Fruit fly (Drosophila melanogaster) whole organism, embryonic: Measurements from ENCODE around the gene CG17327.

Experiments used
- Awh ChIP-seq: fragments of 200-800 bp; sonication (Bioruptor generic); IDR thresholded peaks from 2 replicates; pipeline ENCODE4, ENCODE4 v1.3.6; 2022; ENCODE audit warnings: missing biosample characterization, missing genetic modification characterization
- B-H1 ChIP-seq: fragments of 200-800 bp; sonication (Bioruptor generic); IDR thresholded peaks from 3 replicates; pipeline ENCODE4 v1.3.6; 2022; ENCODE audit warnings: missing biosample characterization, missing genetic modification characterization
- BtbVII ChIP-seq: fragments of 200-800 bp; sonication (Bioruptor generic); optimal IDR thresholded peaks from 3 replicates; lab custom pipeline; 2017; ENCODE audit warnings: missing biosample characterization, mild to moderate bottlenecking, missing genetic modification characterization
- CG10321 ChIP-seq: fragments of 200-800 bp; sonication (Bioruptor generic); IDR thresholded peaks from 2 replicates; pipeline ENCODE4 v1.3.6; 2022; ENCODE audit warnings: missing biosample characterization, missing genetic modification characterization
- CG11504 ChIP-seq: fragments of 200-800 bp; sonication (Bioruptor generic); optimal IDR thresholded peaks from 3 replicates; lab custom pipeline; 2019; ENCODE audit warnings: missing biosample characterization, mild to moderate bottlenecking, missing genetic modification characterization, moderate library complexity
- CG12071 ChIP-seq: fragments of 200-800 bp; sonication (Bioruptor generic); optimal IDR thresholded peaks from 3 replicates; lab custom pipeline; 2018; ENCODE audit warnings: missing biosample characterization, mild to moderate bottlenecking, missing genetic modification characterization
- CG12219 ChIP-seq: fragments of 200-800 bp; sonication (Bioruptor generic); optimal IDR thresholded peaks from 3 replicates; lab custom pipeline; 2018; ENCODE audit warnings: missing biosample characterization, mild to moderate bottlenecking, missing genetic modification characterization
- CG13424 ChIP-seq: fragments of 200-800 bp; sonication (Bioruptor generic); optimal IDR thresholded peaks from 2 replicates; lab custom pipeline; 2019; ENCODE audit warnings: missing biosample characterization, mild to moderate bottlenecking, missing genetic modification characterization, moderate library complexity
- CG15479 ChIP-seq: fragments of 200-800 bp; sonication (Bioruptor generic); optimal IDR thresholded peaks from 3 replicates; lab custom pipeline; 2019; ENCODE audit warnings: missing biosample characterization, mild to moderate bottlenecking, missing genetic modification characterization, moderate library complexity
- CG15696 ChIP-seq: fragments of 200-800 bp; sonication (Bioruptor generic); optimal IDR thresholded peaks from 2 replicates; lab custom pipeline; 2019; ENCODE audit warnings: missing biosample characterization, mild to moderate bottlenecking, missing genetic modification characterization, moderate library complexity
- CG16779 ChIP-seq: fragments of 200-800 bp; sonication (Bioruptor generic); IDR thresholded peaks from 2 replicates; pipeline ENCODE4 v1.3.6; 2022; ENCODE audit warnings: missing biosample characterization, missing genetic modification characterization
- CG16813 ChIP-seq: fragments of 200-800 bp; sonication (Bioruptor generic); IDR thresholded peaks from 3 replicates; pipeline ENCODE4 v1.3.6; 2022; ENCODE audit warnings: missing biosample characterization, missing genetic modification characterization; ENCODE audit not compliant: partially characterized antibody
- CG17359 ChIP-seq: fragments of 200-800 bp; sonication (Bioruptor generic); optimal IDR thresholded peaks from 3 replicates; lab custom pipeline; 2018; ENCODE audit warnings: missing biosample characterization, mild to moderate bottlenecking, missing genetic modification characterization, moderate library complexity
- CG17829 ChIP-seq: fragments of 200-800 bp; optimal IDR thresholded peaks from 2 replicates; lab custom pipeline; 2019; ENCODE audit warnings: missing biosample characterization, mild to moderate bottlenecking, missing genetic modification characterization, moderate library complexity
- CG2712 ChIP-seq: fragments of 200-800 bp; optimal IDR thresholded peaks from 3 replicates; lab custom pipeline; 2019; ENCODE audit warnings: missing biosample characterization, mild to moderate bottlenecking, missing genetic modification characterization, moderate library complexity
- CG2889 ChIP-seq: fragments of 200-800 bp; sonication (Bioruptor generic); IDR thresholded peaks from 3 replicates; pipeline ENCODE4 v1.3.6; 2022; ENCODE audit warnings: missing biosample characterization, missing genetic modification characterization
- CG3065 ChIP-seq: fragments of 200-800 bp; sonication (Bioruptor generic); optimal IDR thresholded peaks from 2 replicates; lab custom pipeline; 2016; ENCODE audit warnings: missing biosample characterization, missing genetic modification characterization
- CG3407 ChIP-seq: fragments of 200-800 bp; sonication (Bioruptor generic); optimal IDR thresholded peaks from 2 replicates; lab custom pipeline; 2018; ENCODE audit warnings: missing biosample characterization, mild to moderate bottlenecking, missing genetic modification characterization
- CG3995 ChIP-seq: fragments of 200-800 bp; sonication (Bioruptor generic); optimal IDR thresholded peaks from 3 replicates; lab custom pipeline; 2016; ENCODE audit warnings: missing biosample characterization, missing genetic modification characterization
- CG4617 ChIP-seq: fragments of 200-800 bp; sonication (Bioruptor generic); optimal IDR thresholded peaks from 3 replicates; lab custom pipeline; 2016; ENCODE audit warnings: missing biosample characterization, missing genetic modification characterization, borderline replicate concordance
- CG6254 ChIP-seq: fragments of 200-800 bp; sonication (Bioruptor generic); optimal IDR thresholded peaks from 3 replicates; lab custom pipeline; 2017; ENCODE audit warnings: mild to moderate bottlenecking, missing biosample characterization, missing genetic modification reagents, missing genetic modification characterization
- CG7745 ChIP-seq: fragments of 200-800 bp; sonication (Bioruptor generic); optimal IDR thresholded peaks from 2 replicates; lab custom pipeline; 2018; ENCODE audit warnings: missing biosample characterization, mild to moderate bottlenecking, missing genetic modification characterization, moderate library complexity
- CG7987 ChIP-seq: fragments of 200-800 bp; sonication (Bioruptor generic); optimal IDR thresholded peaks from 2 replicates; lab custom pipeline; 2018; ENCODE audit warnings: missing biosample characterization, mild to moderate bottlenecking, missing genetic modification characterization, moderate library complexity
- CG8924 ChIP-seq: fragments of 200-800 bp; optimal IDR thresholded peaks from 3 replicates; lab custom pipeline; 2019; ENCODE audit warnings: missing biosample characterization, mild to moderate bottlenecking, missing genetic modification characterization, moderate library complexity
- Camta ChIP-seq: fragments of 200-800 bp; sonication (Bioruptor generic); optimal IDR thresholded peaks from 2 replicates; lab custom pipeline; 2016; ENCODE audit warnings: missing biosample characterization, missing genetic modification characterization
- Fer3 ChIP-seq: fragments of 200-800 bp; sonication (Bioruptor generic); optimal IDR thresholded peaks from 2 replicates; lab custom pipeline; 2018; ENCODE audit warnings: missing biosample characterization, mild to moderate bottlenecking, missing genetic modification characterization, moderate library complexity
- H2.0 ChIP-seq: fragments of 200-800 bp; sonication (Bioruptor generic); IDR thresholded peaks from 2 replicates; pipeline ENCODE4 v1.3.6; 2022; ENCODE audit warnings: missing biosample characterization, missing genetic modification characterization
- HHEX ChIP-seq: fragments of 200-800 bp; sonication (Bioruptor generic); optimal IDR thresholded peaks from 3 replicates; lab custom pipeline; 2017; ENCODE audit warnings: missing biosample characterization, mild to moderate bottlenecking, missing genetic modification characterization, missing genetic modification reagents
- Hr39 ChIP-seq: fragments of >200 bp; optimal IDR thresholded peaks from 2 replicates; lab custom pipeline; 2017
- Hr78 ChIP-seq, 2 experiments: fragments of 200-800 bp in 1 of 2; fragments of >200 bp in 1 of 2; sonication (Bioruptor generic) in 1 of 2; optimal IDR thresholded peaks; 2 replicates each; lab custom pipeline; 2017 to 2019; ENCODE audit warnings: missing biosample characterization in 2 of 2, missing genetic modification characterization in 2 of 2, mild to moderate bottlenecking in 1 of 2, moderate library complexity in 1 of 2
- Jarid2 ChIP-seq: fragments of 200-800 bp; sonication (Bioruptor generic); optimal IDR thresholded peaks from 3 replicates; lab custom pipeline; 2017; ENCODE audit warnings: mild to moderate bottlenecking, missing biosample characterization, missing genetic modification reagents, missing genetic modification characterization
- Lhr ChIP-seq: fragments of 200-800 bp; sonication (Bioruptor generic); optimal IDR thresholded peaks from 3 replicates; lab custom pipeline; 2017; ENCODE audit warnings: mild to moderate bottlenecking, missing biosample characterization, missing genetic modification reagents, missing genetic modification characterization
- MBD-R2 ChIP-seq: fragments of 200-800 bp; sonication (Bioruptor generic); IDR thresholded peaks from 2 replicates; pipeline ENCODE4 v1.3.6; 2022; ENCODE audit warnings: missing biosample characterization, missing genetic modification characterization
- Rfx ChIP-seq: fragments of 200-800 bp; sonication (Bioruptor generic); IDR thresholded peaks from 2 replicates; pipeline ENCODE4 v1.3.6; 2022; ENCODE audit warnings: missing biosample characterization, missing genetic modification characterization
- Sry-β ChIP-seq: fragments of 200-800 bp; sonication (Bioruptor generic); optimal IDR thresholded peaks from 2 replicates; lab custom pipeline; 2018; ENCODE audit warnings: missing biosample characterization, mild to moderate bottlenecking, missing genetic modification characterization, moderate library complexity
- YL-1 ChIP-seq: fragments of 200-800 bp; sonication (Bioruptor generic); optimal IDR thresholded peaks from 3 replicates; lab custom pipeline; 2017; ENCODE audit warnings: missing biosample characterization, mild to moderate bottlenecking, missing genetic modification characterization
- bab2 ChIP-seq: fragments of 200-800 bp; sonication (Bioruptor generic); optimal IDR thresholded peaks from 2 replicates; lab custom pipeline; 2016; ENCODE audit warnings: missing biosample characterization, missing genetic modification characterization
- cwo ChIP-seq: fragments of 200-800 bp; sonication (Bioruptor generic); optimal IDR thresholded peaks from 3 replicates; lab custom pipeline; 2017; ENCODE audit warnings: missing biosample characterization, missing genetic modification characterization, mild to moderate bottlenecking, moderate library complexity, missing genetic modification reagents
- emc ChIP-seq: fragments of 200-800 bp; sonication (Bioruptor generic); optimal IDR thresholded peaks from 2 replicates; lab custom pipeline; 2016; ENCODE audit warnings: missing biosample characterization, missing genetic modification characterization
- ewg ChIP-seq: fragments of 200-800 bp; sonication (Bioruptor generic); optimal IDR thresholded peaks from 3 replicates; lab custom pipeline; 2017; ENCODE audit warnings: mild to moderate bottlenecking, missing biosample characterization, missing genetic modification reagents, missing genetic modification characterization
- fd64A ChIP-seq: fragments of 200-800 bp; sonication (Bioruptor generic); optimal IDR thresholded peaks from 3 replicates; lab custom pipeline; 2018; ENCODE audit warnings: missing biosample characterization, mild to moderate bottlenecking, missing genetic modification characterization
- gcm ChIP-seq: fragments of 200-800 bp; sonication (Bioruptor generic); optimal IDR thresholded peaks from 2 replicates; lab custom pipeline; 2019; ENCODE audit warnings: missing biosample characterization, mild to moderate bottlenecking, missing genetic modification characterization, moderate library complexity
- psq ChIP-seq: fragments of 200-800 bp; sonication (Bioruptor generic); optimal IDR thresholded peaks from 2 replicates; lab custom pipeline; 2017; ENCODE audit warnings: missing biosample characterization, missing genetic modification characterization
- pum ChIP-seq: fragments of 200-800 bp; sonication (Bioruptor generic); optimal IDR thresholded peaks from 2 replicates; lab custom pipeline; 2016; ENCODE audit warnings: missing biosample characterization, missing genetic modification characterization
- rib ChIP-seq: fragments of 200-800 bp; sonication (Bioruptor generic); IDR thresholded peaks from 2 replicates; pipeline ENCODE4 v1.3.6; 2022; ENCODE audit warnings: missing biosample characterization, missing genetic modification characterization
- so ChIP-seq: fragments of 200-800 bp; sonication (Bioruptor generic); IDR thresholded peaks from 3 replicates; pipeline ENCODE4 v1.3.6; 2022; ENCODE audit warnings: missing biosample characterization, missing genetic modification characterization
- sr ChIP-seq: fragments of 200-800 bp; sonication (Bioruptor generic); IDR thresholded peaks from 3 replicates; pipeline ENCODE4 v1.3.6; 2022; ENCODE audit warnings: missing biosample characterization, missing genetic modification characterization
- sug ChIP-seq: fragments of 200-800 bp; optimal IDR thresholded peaks from 2 replicates; lab custom pipeline; 2019; ENCODE audit warnings: missing biosample characterization, mild to moderate bottlenecking, missing genetic modification characterization, moderate library complexity
- vvl ChIP-seq: fragments of 200-800 bp; sonication (Bioruptor generic); IDR thresholded peaks from 2 replicates; pipeline ENCODE4 v1.3.6; 2022; ENCODE audit warnings: missing biosample characterization, missing genetic modification characterization

The CG17327 gene

dm6 chr3R:13032975-13033445 lies 35.5 kb upstream of the CG17327 start (continued):
- no peak for TF ChIP-seq rib (GFP tag; lab: Robert Waterston, UW)
- 0 out of 2 replicates have a peak, but pooled peaks have one; percentile 29 for TF ChIP-seq CG10321 (GFP tag; lab: Robert Waterston, UW)
- 0 out of 3 replicates have a peak, but pooled peaks have one; percentile 32 for TF ChIP-seq sr (GFP tag; lab: Robert Waterston, UW)
- no peak for TF ChIP-seq CG11504 (tag; lab: Kevin White, UChicago)
- TF ChIP-seq pum (GFP tag; lab: Kevin White, UChicago) = no peak
- 0 out of 2 replicates have a peak, but pooled peaks have one; percentile 39 for TF ChIP-seq vvl (GFP tag; lab: Robert Waterston, UW)
- TF ChIP-seq fd64A (GFP tag; lab: Kevin White, UChicago) = peak; percentile 78
- peak; percentile 24 for TF ChIP-seq Rfx (GFP tag; lab: Robert Waterston, UW)
- no peak for TF ChIP-seq CG4617 (GFP tag; lab: Kevin White, UChicago)
- TF ChIP-seq CG7987 (GFP tag; lab: Kevin White, UChicago) = peak; percentile 77
- peak; percentile 37 for TF ChIP-seq Fer3 (tag; lab: Kevin White, UChicago)
- peak; percentile 26 for TF ChIP-seq CG6254 (GFP tag; lab: Kevin White, UChicago)
- TF ChIP-seq Lhr (GFP tag; lab: Kevin White, UChicago) = peak; percentile 12
- peak; percentile 16 for TF ChIP-seq YL-1 (GFP tag; lab: Kevin White, UChicago)
- TF ChIP-seq CG16779 = no peak
- TF ChIP-seq so (GFP tag; lab: Robert Waterston, UW) = peak; percentile 40; the same call in 1 of the 3 replicates
- TF ChIP-seq HHEX = peak; percentile 54
- TF ChIP-seq CG13424 = peak; percentile 34
- no peak for TF ChIP-seq psq
- no peak for TF ChIP-seq CG3065 (GFP tag; lab: Kevin White, UChicago)
- TF ChIP-seq CG15696 (tag; lab: Kevin White, UChicago) = peak; percentile 39
- TF ChIP-seq CG2889 (GFP tag; lab: Robert Waterston, UW) = no peak
- 0 out of 3 replicates have a peak, but pooled peaks have one; percentile 11 for TF ChIP-seq CG16813 (GFP tag; lab: Robert Waterston, UW)
- peak; percentile 9 for TF ChIP-seq Camta (GFP tag; lab: Kevin White, UChicago)
- TF ChIP-seq Hr78 (GFP tag; optimal IDR thresholded peaks at IDR 0.05; lab: Kevin White, UChicago) = peak in 1 of 2 experiments; percentile 51
- peak; percentile 40 for TF ChIP-seq CG8924
- no peak for TF ChIP-seq CG2712 (tag; lab: Kevin White, UChicago)
- peak; percentile 86 for TF ChIP-seq CG15479 (GFP tag; lab: Kevin White, UChicago)
- TF ChIP-seq CG3995 (GFP tag; lab: Kevin White, UChicago) = peak; percentile 93
- peak; percentile 46 for TF ChIP-seq Jarid2
- no peak for TF ChIP-seq Hr39 (lab: Kevin White, UChicago)
- peak; percentile 69 for TF ChIP-seq CG17359
- TF ChIP-seq sug (tag; lab: Kevin White, UChicago) = peak; percentile 96
- no peak for TF ChIP-seq emc (GFP tag; lab: Kevin White, UChicago)
- TF ChIP-seq B-H1 (GFP tag; lab: Robert Waterston, UW) = no peak
- TF ChIP-seq MBD-R2 (GFP tag; lab: Robert Waterston, UW) = peak; percentile 23; the same call in 1 of the 2 replicates
- TF ChIP-seq Sry-β (GFP tag; lab: Kevin White, UChicago) = peak; percentile 26
- TF ChIP-seq Awh (GFP tag; lab: Robert Waterston, UW) = peak; percentile 57; the same call in 1 of the 2 replicates
- peak; percentile 55 for TF ChIP-seq gcm (GFP tag; lab: Kevin White, UChicago)
- peak; percentile 36 for TF ChIP-seq BtbVII (GFP tag; lab: Kevin White, UChicago)
- TF ChIP-seq CG7745 (tag; lab: Kevin White, UChicago) = no peak
- peak; percentile 13 for TF ChIP-seq ewg
- TF ChIP-seq CG3407 (GFP tag; lab: Kevin White, UChicago) = peak; percentile 56
- TF ChIP-seq CG12071 (GFP tag; lab: Kevin White, UChicago) = no peak
- peak; percentile 5 for TF ChIP-seq CG17829 (tag; lab: Kevin White, UChicago)
- TF ChIP-seq CG12219 (GFP tag; lab: Kevin White, UChicago) = peak; percentile 18
- peak; percentile 73 for TF ChIP-seq cwo
- no peak for TF ChIP-seq H2.0 (GFP tag; lab: Robert Waterston, UW)
- TF ChIP-seq bab2 (GFP tag; lab: Kevin White, UChicago) = peak; percentile 37
